Worm (Caenorhabditis elegans) whole organism, young adult: ENCODE measurements around the gene nlp-6.

ENCODE experiments used
- F49E8.2 ChIP-seq: sonication (generic microtip); optimal IDR thresholded peaks from 3 replicates; lab custom pipeline; 2017; ENCODE audit warnings: missing genetic modification characterization, mild to moderate bottlenecking, missing compliant biosample characterization, antibody characterized with exemption, moderate library complexity; ENCODE audit not compliant: insufficient read depth
- aptf-2 ChIP-seq: fragments of 200-800 bp; sonication (Bioruptor generic); conservative IDR thresholded peaks from 2 replicates; pipeline ENCODE4 v1.3.6; 2022; ENCODE audit warnings: missing genetic modification reagents, missing genetic modification characterization, missing compliant biosample characterization
- bed-2 ChIP-seq: fragments of 200-800 bp; sonication (Bioruptor generic); IDR thresholded peaks from 2 replicates; pipeline ENCODE4 v1.3.6; 2022; ENCODE audit warnings: missing genetic modification reagents, missing genetic modification characterization, missing compliant biosample characterization
- egl-18 ChIP-seq: fragments of 200-800 bp; sonication (Bioruptor generic); IDR thresholded peaks from 2 replicates; pipeline ENCODE4 v1.3.6; 2022; ENCODE audit warnings: missing genetic modification reagents, missing genetic modification characterization, missing compliant biosample characterization
- ets-4 ChIP-seq: fragments of 200-800 bp; sonication (Bioruptor generic); optimal IDR thresholded peaks from 2 replicates; lab custom pipeline; 2018; ENCODE audit warnings: mild to moderate bottlenecking, missing genetic modification characterization, missing compliant biosample characterization
- snpc-4 ChIP-seq, 5 experiments: fragments of 150-350 bp in 1 of 5; sonication (generic microtip) in 4 of 5; optimal IDR thresholded peaks; 2 replicates each; lab custom pipeline; 2014 to 2018; ENCODE audit warnings: missing genetic modification characterization in 5 of 5, missing biosample characterization in 3 of 5, antibody characterized with exemption in 2 of 5, mild to moderate bottlenecking in 2 of 5, missing compliant biosample characterization in 2 of 5, missing genotype in 2 of 5, moderate library complexity in 2 of 5, missing genetic modification reagents in 1 of 5
- unc-130 ChIP-seq: sonication (generic microtip); optimal IDR thresholded peaks from 2 replicates; lab custom pipeline; 2016; ENCODE audit warnings: missing genetic modification reagents, missing genetic modification characterization, missing compliant biosample characterization
- unc-62 ChIP-seq: fragments of 150-350 bp; optimal IDR thresholded peaks from 2 replicates; lab custom pipeline; 2014; ENCODE audit warnings: missing biosample characterization, missing genetic modification reagents, missing genetic modification characterization

DNA sequence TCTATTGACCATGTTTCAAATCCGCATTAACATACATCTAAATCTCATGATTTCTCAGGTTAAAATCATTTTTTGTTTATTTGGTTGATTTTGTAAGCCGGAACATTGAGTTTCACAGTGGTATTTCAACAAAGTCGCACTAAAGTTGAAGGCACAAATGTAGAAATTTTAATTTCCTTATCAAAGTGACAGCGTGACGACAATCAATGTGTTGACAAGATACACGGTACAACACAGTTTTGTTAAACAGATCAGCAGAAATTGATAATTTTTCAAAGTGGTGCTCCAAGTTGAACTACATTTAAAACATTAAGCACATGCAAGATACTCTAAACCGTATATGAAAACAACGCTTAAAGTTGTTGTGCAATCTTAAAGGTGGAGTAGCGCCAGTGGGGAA, 40.4 kb downstream of the nlp-6 start:
- TF ChIP-seq F49E8.2 (tag; lab: Kevin White, UChicago) = no peak
- no peak for TF ChIP-seq snpc-4 (GFP tag; optimal IDR thresholded peaks at IDR 0.05; lab: Kevin White, UChicago)
- TF ChIP-seq snpc-4 (tag; optimal IDR thresholded peaks at IDR 0.05; lab: Kevin White, UChicago) = no peak
- no peak for TF ChIP-seq bed-2 (GFP tag; lab: Robert Waterston, UW)
- TF ChIP-seq egl-18 (GFP tag; lab: Robert Waterston, UW) = no peak
- no peak for TF ChIP-seq unc-62 (GFP tag; lab: Kevin White, UChicago)
- no peak for TF ChIP-seq unc-130 (GFP tag; lab: Kevin White, UChicago)
- no peak for TF ChIP-seq ets-4
- no peak for TF ChIP-seq aptf-2
